Fruit fly (Drosophila melanogaster) whole organism, prepupa: ENCODE results near the gene Naa15-16.

ENCODE experiments used
- CG11902 ChIP-seq: fragments of 200-800 bp; sonication (Bioruptor generic); optimal IDR thresholded peaks from 3 replicates; lab custom pipeline; 2016; ENCODE audit warnings: missing biosample characterization, missing genetic modification characterization
- CG16779 ChIP-seq: fragments of 200-800 bp; sonication (Bioruptor generic); optimal IDR thresholded peaks from 3 replicates; lab custom pipeline; 2017; ENCODE audit warnings: missing biosample characterization, mild to moderate bottlenecking, missing genetic modification characterization
- CG6854 ChIP-seq: fragments of 200-800 bp; sonication (Bioruptor generic); optimal IDR thresholded peaks from 2 replicates; lab custom pipeline; 2017; ENCODE audit warnings: missing biosample characterization, mild to moderate bottlenecking, missing genetic modification characterization
- CG9139 ChIP-seq: fragments of 200-800 bp; sonication (Bioruptor generic); optimal IDR thresholded peaks from 3 replicates; lab custom pipeline; 2017; ENCODE audit warnings: missing biosample characterization, mild to moderate bottlenecking, missing genetic modification characterization
- OdsH ChIP-seq: fragments of 200-800 bp; sonication (Bioruptor generic); optimal IDR thresholded peaks from 3 replicates; lab custom pipeline; 2016; ENCODE audit warnings: missing biosample characterization, missing genetic modification characterization
- dsx ChIP-seq: fragments of 200-800 bp; optimal IDR thresholded peaks from 3 replicates; lab custom pipeline; 2019; ENCODE audit warnings: missing biosample characterization, mild to moderate bottlenecking, missing genetic modification characterization, moderate library complexity; ENCODE audit not compliant: poor library complexity, severe bottlenecking
- esn ChIP-seq: fragments of 200-800 bp; sonication (Bioruptor generic); optimal IDR thresholded peaks from 2 replicates; lab custom pipeline; 2016; ENCODE audit warnings: missing biosample characterization, mild to moderate bottlenecking, missing genetic modification characterization, moderate library complexity
- lz ChIP-seq: fragments of 200-800 bp; sonication (Bioruptor generic); optimal IDR thresholded peaks from 3 replicates; lab custom pipeline; 2016; ENCODE audit warnings: missing biosample characterization, missing genetic modification characterization
- net ChIP-seq: fragments of 200-800 bp; sonication (Bioruptor generic); optimal IDR thresholded peaks from 3 replicates; lab custom pipeline; 2016; ENCODE audit warnings: missing biosample characterization, missing genetic modification characterization
- svp ChIP-seq: fragments of 200-800 bp; sonication (Bioruptor generic); peaks from one replicate; lab custom pipeline; 2016; ENCODE audit warnings: missing biosample characterization, missing genetic modification characterization
- topi ChIP-seq: fragments of 200-800 bp; sonication (Bioruptor generic); optimal IDR thresholded peaks from 3 replicates; lab custom pipeline; 2016; ENCODE audit warnings: missing biosample characterization, missing genetic modification characterization

- TF ChIP-seq CG16779 (tag; lab: Kevin White, UChicago): no peak
- TF ChIP-seq svp (GFP tag; lab: Kevin White, UChicago): no peak
- TF ChIP-seq esn (GFP tag; lab: Kevin White, UChicago): no peak
- no peak for TF ChIP-seq topi (GFP tag; lab: Kevin White, UChicago)
- no peak for TF ChIP-seq net
- TF ChIP-seq dsx (GFP tag; lab: Kevin White, UChicago): no peak
- no peak for TF ChIP-seq lz (GFP tag; lab: Kevin White, UChicago)
- TF ChIP-seq CG6854 (GFP tag; lab: Kevin White, UChicago): no peak
- TF ChIP-seq CG11902 (GFP tag; lab: Kevin White, UChicago): no peak
- TF ChIP-seq OdsH: no peak
- no peak for TF ChIP-seq CG9139 (GFP tag; lab: Kevin White, UChicago)
These were observed 852 bp downstream of the Naa15-16 start for dm6 chrX:19480544-19481127.
